Fruit fly (Drosophila melanogaster): ENCODE results near the gene CheB38c.

dm6 chr2L:20835501-20835900 is 14.8 kb upstream of the CheB38c start, which contains the start of gene Oseg5:
- TF ChIP-seq psq (GFP tag; optimal IDR thresholded peaks at IDR 0.05) = no peak
- TF ChIP-seq br (GFP tag; optimal IDR thresholded peaks at IDR 0.05) = no peak
- no peak for TF ChIP-seq lola (GFP tag; optimal IDR thresholded peaks at IDR 0.05)
- no peak for TF ChIP-seq ey (GFP tag; optimal IDR thresholded peaks at IDR 0.05)
- no peak for TF ChIP-seq Hr78 (GFP tag; optimal IDR thresholded peaks at IDR 0.05)
- TF ChIP-seq jim (GFP tag; optimal IDR thresholded peaks at IDR 0.05) = no peak
- no peak for TF ChIP-seq brk (GFP tag; optimal IDR thresholded peaks at IDR 0.05)
- TF ChIP-seq Abd-B (GFP tag; optimal IDR thresholded peaks at IDR 0.05) = no peak
- no peak for TF ChIP-seq OdsH (GFP tag; optimal IDR thresholded peaks at IDR 0.05)
- TF ChIP-seq usp (GFP tag; optimal IDR thresholded peaks at IDR 0.05) = no peak
- TF ChIP-seq HLH106 (tag; optimal IDR thresholded peaks at IDR 0.05) = no peak

Measured in whole organism, wandering third instar larva.